Worm (Caenorhabditis elegans) whole organism, L3 larva: ENCODE measurements around the gene srx-85.

Experiments
- elt-3 ChIP-seq, 3 experiments: fragments of 150-350 bp in 1 of 3; sonication (generic microtip) in 2 of 3; optimal IDR thresholded peaks; 2 replicates in 2 of 3; 4 replicates in 1 of 3; lab custom pipeline; 2014 to 2017; ENCODE audit warnings: missing biosample characterization in 3 of 3, missing genetic modification characterization in 3 of 3
- jun-1 ChIP-seq: fragments of 150-350 bp; optimal IDR thresholded peaks from 2 replicates; lab custom pipeline; 2014; ENCODE audit warnings: missing biosample characterization, missing genetic modification reagents, missing genetic modification characterization

ce11 chrV:11534495-11535189 lies 17.8 kb upstream of the srx-85 start:
- TF ChIP-seq elt-3 (tag; optimal IDR thresholded peaks at IDR 0.05; lab: Kevin White, UChicago) (peak in 1 of 3 experiments; percentile 30), jun-1 (tag; lab: Kevin White, UChicago) (peak; percentile 49)
